Fruit fly (Drosophila melanogaster): ENCODE results near the gene CG34176.

dm6 chr2L:4005741-4006140 lies 1.9 kb downstream of the CG34176 start, which contains the start of gene CG15423:
- TF ChIP-seq EcR (GFP tag; optimal IDR thresholded peaks at IDR 0.05) (no peak), CG8478 (optimal IDR thresholded peaks at IDR 0.05) (no peak), psq (optimal IDR thresholded peaks at IDR 0.05) (no peak), Dll (optimal IDR thresholded peaks at IDR 0.05) (no peak), usp (GFP tag; optimal IDR thresholded peaks at IDR 0.05) (no peak), pan (optimal IDR thresholded peaks at IDR 0.05) (no peak)

All from whole organism.